Fruit fly (Drosophila melanogaster) whole organism: Measurements from ENCODE around the gene CG9961.

ENCODE experiments used
- CG8478 ChIP-seq: fragments of >200 bp; optimal IDR thresholded peaks from 2 replicates; lab custom pipeline; 2018; ENCODE audit warnings: inconsistent platforms
- Dll ChIP-seq: fragments of >200 bp; optimal IDR thresholded peaks from 2 replicates; lab custom pipeline; 2017
- EcR ChIP-seq, 2 experiments: fragments of >200 bp; optimal IDR thresholded peaks; 2 replicates each; lab custom pipeline; 2017; ENCODE audit warnings: missing biosample characterization in 2 of 2, missing genetic modification characterization in 2 of 2, missing genetic modification reagents in 2 of 2
- pan ChIP-seq: fragments of >200 bp; optimal IDR thresholded peaks from 2 replicates; lab custom pipeline; 2017
- psq ChIP-seq: fragments of >200 bp; optimal IDR thresholded peaks from 2 replicates; lab custom pipeline; 2017
- usp ChIP-seq: fragments of >200 bp; optimal IDR thresholded peaks from 2 replicates; lab custom pipeline; 2017; ENCODE audit warnings: missing biosample characterization, missing genetic modification characterization, mixed read lengths

DNA sequence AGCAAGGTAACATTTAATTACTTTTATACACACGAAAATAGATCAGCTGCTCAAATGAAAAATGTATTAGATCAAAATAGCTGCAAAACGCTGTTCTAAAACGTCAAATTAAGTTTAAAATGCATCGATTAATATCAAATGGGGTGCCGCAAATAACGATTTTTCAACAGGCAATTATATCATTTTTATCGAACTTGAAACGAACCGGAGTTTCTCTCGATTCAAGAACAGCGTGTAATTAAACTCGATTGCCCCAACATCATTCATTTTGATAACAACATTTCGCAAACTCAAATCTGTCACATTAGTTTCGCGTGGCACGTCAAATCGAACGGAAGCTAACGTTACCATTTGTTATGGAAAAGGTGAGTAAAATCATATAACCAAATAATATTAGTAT is 19.4 kb downstream of the CG9961 start, which contains the start of gene CG31689:
- no peak for TF ChIP-seq psq (lab: Kevin White, UChicago)
- TF ChIP-seq usp = no peak
- no peak for TF ChIP-seq CG8478
- no peak for TF ChIP-seq EcR (GFP tag; optimal IDR thresholded peaks at IDR 0.05; lab: Kevin White, UChicago)
- no peak for TF ChIP-seq Dll (lab: Kevin White, UChicago)
- no peak for TF ChIP-seq pan (lab: Kevin White, UChicago)
